Worm (Caenorhabditis elegans): Measurements from ENCODE around the gene H12I13.6.

DNA sequence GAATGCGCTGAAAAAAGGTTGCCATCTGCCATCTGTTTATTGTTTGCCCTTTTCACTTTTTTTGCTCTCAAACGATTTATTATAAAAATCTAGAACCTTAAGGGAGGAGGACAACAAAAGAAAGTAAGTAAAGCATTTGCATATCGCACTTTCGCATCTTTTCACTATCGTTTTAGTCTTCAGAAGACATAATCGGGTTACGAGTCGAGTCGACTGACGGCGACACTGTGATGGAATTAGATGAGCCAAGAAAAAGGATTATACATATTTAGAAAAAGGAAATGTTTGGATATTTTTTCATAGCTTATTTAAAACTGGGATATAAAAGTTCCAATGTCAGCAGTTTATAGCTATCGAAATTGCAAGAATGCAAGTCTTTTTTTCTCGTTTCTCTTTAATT lies 39.0 kb downstream of the H12I13.6 start:
- no peak for TF ChIP-seq ceh-28 (tag; optimal IDR thresholded peaks at IDR 0.05)
- TF ChIP-seq zag-1 (tag; optimal IDR thresholded peaks at IDR 0.05): no peak
- no peak for TF ChIP-seq nhr-28 (tag; optimal IDR thresholded peaks at IDR 0.05)
- TF ChIP-seq ztf-4 (tag; optimal IDR thresholded peaks at IDR 0.05): no peak
- TF ChIP-seq ztf-11 (tag; optimal IDR thresholded peaks at IDR 0.05): no peak
- TF ChIP-seq elt-1 (tag; optimal IDR thresholded peaks at IDR 0.05): no peak
- TF ChIP-seq nhr-12 (tag; optimal IDR thresholded peaks at IDR 0.05): no peak
- TF ChIP-seq ceh-16 (tag; optimal IDR thresholded peaks at IDR 0.05): no peak
- no peak for TF ChIP-seq skn-1 (tag; optimal IDR thresholded peaks at IDR 0.05)
